Worm (Caenorhabditis elegans): ENCODE measurements around the gene cyp-33C4.

cyp-33C4 gene

DNA sequence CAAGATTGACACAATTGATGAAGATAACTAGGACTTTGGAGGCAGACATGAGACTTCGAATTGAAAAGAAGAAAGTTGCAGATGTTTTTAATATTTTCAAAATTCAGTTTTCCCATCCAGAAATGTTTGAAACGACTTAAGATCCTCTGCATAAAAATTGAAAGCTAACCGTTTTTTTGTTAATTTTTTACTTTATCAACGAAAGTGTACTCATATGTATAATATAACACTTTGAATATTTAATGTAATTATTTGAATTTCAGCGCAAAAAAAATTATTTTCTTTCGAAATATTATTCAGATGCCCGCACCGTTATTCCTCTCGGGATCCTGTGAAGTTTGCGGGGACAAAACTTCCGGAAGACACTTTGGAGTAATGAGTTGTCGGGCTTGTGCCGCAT, 9.0 kb upstream of the cyp-33C4 start, which contains the start of gene nhr-18:
Gene nhr-18 (plus strand): TSS at position 301 of the 400 bp plus-strand sequence.
- TF ChIP-seq efl-1 (optimal IDR thresholded peaks at IDR 0.05) (no peak), efl-1 (GFP tag; optimal IDR thresholded peaks at IDR 0.05 in 1 of 2) (peak in 1 of 2 experiments; percentile 15), sup-37 (GFP tag; optimal IDR thresholded peaks at IDR 0.05) (no peak)

DNA sequence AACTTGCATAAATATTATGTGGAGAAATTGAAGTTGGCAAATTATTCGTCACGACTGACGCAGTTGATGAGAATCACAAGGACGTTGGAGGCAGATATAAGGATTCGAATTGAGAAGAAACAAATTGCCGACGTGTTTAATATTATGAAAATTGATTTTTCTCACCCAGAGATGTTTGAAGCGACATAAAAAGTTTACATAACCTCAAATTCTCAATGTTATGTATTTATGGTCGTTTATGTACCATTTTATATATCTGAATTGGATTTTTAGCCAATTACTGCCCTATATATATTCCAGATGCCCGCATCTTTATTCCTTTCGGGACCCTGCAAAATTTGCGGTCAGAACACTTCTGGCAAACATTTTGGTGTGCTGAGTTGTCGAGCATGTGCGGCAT, 7.2 kb upstream of the cyp-33C4 start, which contains the start of gene nhr-126:
Gene nhr-126 (plus strand): TSS at position 301 of the 400 bp plus-strand sequence.
- TF ChIP-seq pag-3 (tag; optimal IDR thresholded peaks at IDR 0.05; ENCODE audit: borderline replicate concordance, insufficient read depth): no peak
- no peak for TF ChIP-seq C16A3.4 (tag; optimal IDR thresholded peaks at IDR 0.05)
- no peak for TF ChIP-seq lin-14 (GFP tag; optimal IDR thresholded peaks at IDR 0.05)
- TF ChIP-seq xbp-1 (tag; optimal IDR thresholded peaks at IDR 0.05): no peak
- no peak for TF ChIP-seq mep-1 (tag; optimal IDR thresholded peaks at IDR 0.05)
- no peak for TF ChIP-seq nhr-85 (tag)
- TF ChIP-seq grh-1 (GFP tag; IDR thresholded peaks at IDR 0.05): no peak
- no peak for TF ChIP-seq sox-4 (tag; optimal IDR thresholded peaks at IDR 0.05)
- TF ChIP-seq unc-30 (tag; optimal IDR thresholded peaks at IDR 0.05): no peak
- no peak for TF ChIP-seq nhr-47 (tag; optimal IDR thresholded peaks at IDR 0.05)
- no peak for TF ChIP-seq ceh-90 (tag; optimal IDR thresholded peaks at IDR 0.05)

DNA sequence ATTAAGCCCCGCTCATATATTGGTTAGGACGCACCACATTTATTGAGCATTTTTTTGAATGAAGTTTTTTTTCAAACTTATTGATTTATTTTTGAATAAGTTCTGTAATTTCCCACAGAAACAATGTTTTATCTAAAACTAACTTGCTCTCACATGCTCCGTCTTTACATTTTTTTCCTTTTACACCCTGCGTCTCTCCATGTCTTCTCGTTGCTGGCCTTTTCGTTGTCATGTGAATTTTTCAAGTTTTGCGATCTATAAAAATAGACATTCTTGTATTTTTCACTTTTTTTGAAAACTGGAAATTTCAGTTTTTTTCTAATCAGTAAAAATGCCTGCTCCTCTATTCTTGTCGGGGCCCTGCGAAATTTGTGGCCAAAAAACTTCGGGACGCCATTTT, 5.0 kb upstream of the cyp-33C4 start, which contains the start of gene nhr-134:
Gene nhr-134 (plus strand): TSS at position 312 of the 400 bp plus-strand sequence.
- peak in 1 of 2 experiments; percentile 2 for TF ChIP-seq efl-1 (optimal IDR thresholded peaks at IDR 0.05)
- peak in 1 of 2 experiments; percentile 12 for TF ChIP-seq efl-1 (GFP tag; optimal IDR thresholded peaks at IDR 0.05 in 1 of 2)
- TF ChIP-seq nhr-28 (tag; optimal IDR thresholded peaks at IDR 0.05): no peak
- peak; percentile 54 for TF ChIP-seq elt-2 (tag; optimal IDR thresholded peaks at IDR 0.05)
- no peak for TF ChIP-seq hpl-2 (GFP tag; optimal IDR thresholded peaks at IDR 0.05)
- peak in 1 of 2 experiments; percentile 10 for TF ChIP-seq lin-35 (GFP tag; optimal IDR thresholded peaks at IDR 0.05)
- TF ChIP-seq nhr-20 (tag; optimal IDR thresholded peaks at IDR 0.05): peak; percentile 26

DNA sequence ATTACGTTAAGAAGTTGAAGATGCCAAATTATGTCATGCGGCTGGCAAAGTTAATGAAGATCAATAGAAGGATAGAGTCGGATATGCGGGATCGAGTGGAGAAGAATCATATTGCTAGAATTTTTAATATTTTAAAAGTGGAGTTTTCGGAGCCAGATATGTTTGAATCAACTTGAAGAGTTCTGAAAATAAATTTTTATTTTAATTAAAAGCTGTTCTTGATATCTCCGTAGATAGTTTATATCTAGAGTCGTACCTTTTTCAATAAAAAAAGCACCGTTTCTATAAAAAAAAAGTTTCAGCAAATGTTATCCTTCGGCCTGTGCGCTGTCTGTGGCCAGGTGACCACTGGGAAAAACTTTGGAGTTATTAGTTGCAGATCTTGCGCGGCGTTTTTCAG, 2.8 kb upstream of the cyp-33C4 start, which contains the start of gene nhr-96:
Gene nhr-96 (plus strand): TSS at position 301 of the 400 bp plus-strand sequence.
- TF ChIP-seq efl-1 (optimal IDR thresholded peaks at IDR 0.05) (no peak), efl-1 (GFP tag; optimal IDR thresholded peaks at IDR 0.05 in 1 of 2) (peak in 1 of 2 experiments; percentile 70), ceh-82 (tag; optimal IDR thresholded peaks at IDR 0.05) (no peak), grh-1 (GFP tag; IDR thresholded peaks at IDR 0.05) (no peak)

DNA sequence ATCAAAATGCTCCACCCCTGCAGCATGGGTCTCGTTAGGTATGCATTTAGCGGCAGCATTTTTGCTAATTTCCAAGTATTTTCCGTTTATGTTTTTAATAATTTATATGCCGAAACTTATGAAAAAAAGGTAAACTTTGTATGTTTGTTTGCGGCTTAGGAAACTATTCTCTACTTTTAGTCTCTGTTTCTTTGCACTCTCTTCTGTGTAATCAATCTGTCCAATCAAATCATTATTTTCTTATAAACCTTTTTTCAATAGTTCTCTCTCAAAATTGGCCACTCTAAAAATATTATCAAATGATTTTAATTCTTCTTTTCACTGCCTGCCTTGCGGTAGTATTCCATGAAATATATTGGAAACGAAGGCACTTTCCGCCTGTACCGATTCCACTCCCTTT, 2.1 kb downstream of the cyp-33C4 start:
- TF ChIP-seq nhr-11 (tag; optimal IDR thresholded peaks at IDR 0.05) (no peak), fos-1 (tag; optimal IDR thresholded peaks at IDR 0.05) (no peak), nhr-28 (tag; optimal IDR thresholded peaks at IDR 0.05) (no peak), aha-1 (tag; optimal IDR thresholded peaks at IDR 0.05) (no peak), unc-86 (tag; optimal IDR thresholded peaks at IDR 0.05) (no peak), sptf-1 (tag; optimal IDR thresholded peaks at IDR 0.05) (no peak), hlh-4 (tag; optimal IDR thresholded peaks at IDR 0.05) (no peak), lin-13 (GFP tag; optimal IDR thresholded peaks at IDR 0.05) (no peak), aly-2 (tag; optimal IDR thresholded peaks at IDR 0.05) (no peak), fkh-4 (tag; optimal IDR thresholded peaks at IDR 0.05; ENCODE audit: borderline replicate concordance) (no peak), mdl-1 (tag; optimal IDR thresholded peaks at IDR 0.05) (no peak), lin-39 (tag; optimal IDR thresholded peaks at IDR 0.05) (no peak), vab-15 (tag; optimal IDR thresholded peaks at IDR 0.05) (no peak), grh-1 (GFP tag; IDR thresholded peaks at IDR 0.05) (no peak), lin-35 (GFP tag; optimal IDR thresholded peaks at IDR 0.05) (peak in 1 of 2 experiments; percentile 23), elt-3 (tag; optimal IDR thresholded peaks at IDR 0.05) (peak in 2 of 6 experiments; percentile 5 to 74), nhr-237 (tag; optimal IDR thresholded peaks at IDR 0.05) (no peak), nhr-20 (tag; optimal IDR thresholded peaks at IDR 0.05) (peak; percentile 71), irx-1 (tag; optimal IDR thresholded peaks at IDR 0.05) (no peak)
